Worm (Caenorhabditis elegans) whole organism, mixed stage, embryonic: ENCODE data around the gene fntb-1.

ENCODE experiments used
- M03D4.4 ChIP-seq: sonication (generic microtip); optimal IDR thresholded peaks from 2 replicates; lab custom pipeline; 2017; ENCODE audit warnings: mild to moderate bottlenecking, missing genetic modification characterization, missing compliant biosample characterization
- blmp-1 ChIP-seq: fragments of 150-350 bp; optimal IDR thresholded peaks from 2 replicates; lab custom pipeline; 2014; ENCODE audit warnings: missing biosample characterization, missing genetic modification characterization
- ceh-83 ChIP-seq: fragments of 200-800 bp; sonication (Bioruptor generic); optimal IDR thresholded peaks from 2 replicates; lab custom pipeline; 2018; ENCODE audit warnings: mild to moderate bottlenecking, missing genetic modification characterization, missing compliant biosample characterization
- ces-1 ChIP-seq: fragments of 150-350 bp; optimal IDR thresholded peaks from 2 replicates; lab custom pipeline; 2014; ENCODE audit warnings: missing biosample characterization, missing genetic modification reagents, missing genetic modification characterization
- elt-3 ChIP-seq: fragments of 150-350 bp; optimal IDR thresholded peaks from 2 replicates; lab custom pipeline; 2014; ENCODE audit warnings: missing biosample characterization, missing genetic modification characterization
- lin-13 ChIP-seq: fragments of 150-350 bp; optimal IDR thresholded peaks from 2 replicates; lab custom pipeline; 2014; ENCODE audit warnings: missing biosample characterization, missing genetic modification characterization
- lsy-2 ChIP-seq: fragments of 150-350 bp; optimal IDR thresholded peaks from 2 replicates; lab custom pipeline; 2014; ENCODE audit warnings: missing biosample characterization, missing genetic modification characterization
- nhr-2 ChIP-seq: fragments of 150-350 bp; optimal IDR thresholded peaks from 2 replicates; lab custom pipeline; 2014; ENCODE audit warnings: missing biosample characterization, missing genetic modification characterization
- nhr-76 ChIP-seq: sonication (generic microtip); optimal IDR thresholded peaks from 2 replicates; lab custom pipeline; 2017; ENCODE audit warnings: missing biosample characterization, missing genetic modification characterization
- pha-4 ChIP-seq: fragments of 150-350 bp; optimal IDR thresholded peaks from 2 replicates; lab custom pipeline; 2018; ENCODE audit warnings: missing biosample characterization, missing genetic modification reagents, missing genetic modification characterization
- unc-39 ChIP-seq: fragments of 150-350 bp; optimal IDR thresholded peaks from 2 replicates; lab custom pipeline; 2014; ENCODE audit warnings: missing biosample characterization, missing genetic modification characterization
- zip-8 ChIP-seq: fragments of 150-350 bp; optimal IDR thresholded peaks from 2 replicates; lab custom pipeline; 2014; ENCODE audit warnings: missing biosample characterization, missing genetic modification characterization
- ztf-11 ChIP-seq: fragments of 150-350 bp; optimal IDR thresholded peaks from 2 replicates; lab custom pipeline; 2014; ENCODE audit warnings: missing biosample characterization, missing genetic modification characterization

ce11 chrV:14480533-14480932 lies 33.1 kb downstream of the fntb-1 start:
- TF ChIP-seq lin-13 (tag; lab: Kevin White, UChicago) (no peak), nhr-76 (no peak), zip-8 (no peak), ztf-11 (tag; lab: Kevin White, UChicago) (no peak), unc-39 (tag; lab: Kevin White, UChicago) (no peak), pha-4 (tag; lab: Kevin White, UChicago) (no peak), lsy-2 (tag; lab: Kevin White, UChicago) (no peak), elt-3 (tag; lab: Kevin White, UChicago) (no peak), nhr-2 (no peak), ces-1 (GFP tag; lab: Kevin White, UChicago) (no peak), ceh-83 (GFP tag; lab: Kevin White, UChicago) (no peak), blmp-1 (no peak), M03D4.4 (tag; lab: Kevin White, UChicago) (no peak)
